Worm (Caenorhabditis elegans): ENCODE results near the gene eat-3.

The eat-3 gene

DNA sequence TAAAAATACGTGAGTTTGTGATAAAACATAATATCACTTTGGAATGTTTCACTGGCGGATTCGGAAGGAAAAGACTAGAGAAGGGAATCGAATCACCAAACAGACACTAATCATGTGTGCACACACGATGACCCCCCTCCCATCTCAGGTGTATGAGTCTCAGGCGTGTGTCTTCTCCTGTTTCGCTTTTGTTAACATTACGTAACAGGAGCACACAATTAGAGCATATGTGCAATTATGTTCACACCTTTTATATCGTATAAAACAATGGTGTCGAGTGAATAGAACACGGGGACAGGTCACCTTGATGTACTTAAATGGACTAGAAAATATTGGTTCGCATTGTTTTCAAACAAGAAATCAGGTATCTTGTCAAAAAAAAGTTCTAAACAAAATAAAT, 7.9 kb upstream of the eat-3 start:
- TF ChIP-seq tab-1 (GFP tag; IDR thresholded peaks at IDR 0.05), result no peak

DNA sequence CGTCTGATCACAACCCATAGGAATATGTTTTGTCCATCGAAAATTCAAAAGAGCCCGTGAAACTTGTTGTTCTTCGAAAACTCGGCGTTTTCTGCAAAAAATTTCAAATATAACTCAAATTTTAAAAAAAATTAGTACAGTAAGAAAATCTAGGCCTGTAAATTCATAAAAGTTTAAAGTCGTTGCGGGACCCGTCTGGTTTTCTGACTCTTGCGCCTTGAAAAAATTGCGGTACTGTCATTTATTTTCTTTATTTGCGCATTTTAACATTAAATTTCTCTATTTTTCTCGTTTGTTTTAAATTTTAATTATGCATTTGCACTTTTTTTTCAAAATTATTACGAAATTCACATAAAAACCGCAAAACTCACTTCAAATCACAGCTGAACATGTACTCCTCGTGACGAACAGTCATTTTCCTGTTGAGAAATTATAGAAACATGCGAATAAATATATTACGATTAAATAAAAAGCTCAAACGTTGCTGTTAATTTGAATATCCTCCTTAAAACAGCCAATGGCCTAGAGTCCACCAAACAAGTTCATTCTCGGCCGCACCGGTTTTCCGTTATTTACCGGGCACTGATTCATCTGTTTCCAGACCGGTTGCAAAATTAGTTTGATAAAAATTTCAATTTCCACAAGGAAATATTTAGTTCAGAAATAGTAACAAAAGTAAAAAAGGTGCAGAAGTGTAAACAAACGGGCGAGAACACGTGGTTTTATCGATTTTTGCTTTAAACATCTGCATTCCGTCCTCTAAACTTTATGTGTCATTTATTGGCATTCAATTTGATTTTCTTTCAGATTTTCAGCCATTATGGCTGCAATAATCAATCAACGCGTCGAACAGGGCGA, 5.4 kb upstream of the eat-3 start, which contains the start of the genes csa-1 and wdfy-2:
TSS of gene csa-1 (minus strand) at position 669 of the 858 bp plus-strand sequence.
TSS of gene wdfy-2 (plus strand) at position 808 of the 858 bp plus-strand sequence.
- TF ChIP-seq tab-1 (GFP tag; IDR thresholded peaks at IDR 0.05) (no peak), flt-1 (GFP tag; IDR thresholded peaks at IDR 0.05) (no peak), cog-1 (tag; optimal IDR thresholded peaks at IDR 0.05) (no peak), T22C8.4 (GFP tag; IDR thresholded peaks at IDR 0.05) (no peak), ref-1 (GFP tag; conservative IDR thresholded peaks at IDR 0.05) (no peak), ztf-23 (GFP tag; IDR thresholded peaks at IDR 0.05) (no peak), klf-2 (GFP tag; conservative IDR thresholded peaks at IDR 0.05) (no peak), med-1 (GFP tag; optimal IDR thresholded peaks at IDR 0.05; ENCODE audit: insufficient read depth) (no peak), ztf-29 (GFP tag; IDR thresholded peaks at IDR 0.05) (no peak)

ce11 chrII:9322870-9323349, 1.8 kb upstream of the eat-3 start, which contains the start of gene rab-39:
Gene rab-39, minus strand, starts transcription at chrII:9322920.
- TF ChIP-seq T22C8.4 (GFP tag; IDR thresholded peaks at IDR 0.05) (no peak), klf-2 (GFP tag; conservative IDR thresholded peaks at IDR 0.05) (no peak), ztf-29 (GFP tag; IDR thresholded peaks at IDR 0.05) (no peak), med-1 (GFP tag; optimal IDR thresholded peaks at IDR 0.05; ENCODE audit: insufficient read depth) (no peak), ztf-23 (GFP tag; IDR thresholded peaks at IDR 0.05) (no peak), tab-1 (GFP tag; IDR thresholded peaks at IDR 0.05) (no peak), ref-1 (GFP tag; conservative IDR thresholded peaks at IDR 0.05) (no peak), cog-1 (tag; optimal IDR thresholded peaks at IDR 0.05) (no peak), flt-1 (GFP tag; IDR thresholded peaks at IDR 0.05) (no peak)

ce11 chrII:9323660-9324059, 1.0 kb upstream of the eat-3 start, which contains the start of gene egli-1:
Gene egli-1, plus strand, starts transcription at chrII:9323960.
- no peak for TF ChIP-seq cog-1 (tag; optimal IDR thresholded peaks at IDR 0.05)
- TF ChIP-seq ztf-23 (GFP tag; IDR thresholded peaks at IDR 0.05), result no peak
- no peak for TF ChIP-seq ztf-29 (GFP tag; IDR thresholded peaks at IDR 0.05)
- no peak for TF ChIP-seq klf-2 (GFP tag; conservative IDR thresholded peaks at IDR 0.05)
- no peak for TF ChIP-seq med-1 (GFP tag; optimal IDR thresholded peaks at IDR 0.05; ENCODE audit: insufficient read depth)
- TF ChIP-seq flt-1 (GFP tag; IDR thresholded peaks at IDR 0.05), result no peak
- no peak for TF ChIP-seq T22C8.4 (GFP tag; IDR thresholded peaks at IDR 0.05)
- TF ChIP-seq tab-1 (GFP tag; IDR thresholded peaks at IDR 0.05), result no peak
- TF ChIP-seq ref-1 (GFP tag; conservative IDR thresholded peaks at IDR 0.05), result no peak

DNA sequence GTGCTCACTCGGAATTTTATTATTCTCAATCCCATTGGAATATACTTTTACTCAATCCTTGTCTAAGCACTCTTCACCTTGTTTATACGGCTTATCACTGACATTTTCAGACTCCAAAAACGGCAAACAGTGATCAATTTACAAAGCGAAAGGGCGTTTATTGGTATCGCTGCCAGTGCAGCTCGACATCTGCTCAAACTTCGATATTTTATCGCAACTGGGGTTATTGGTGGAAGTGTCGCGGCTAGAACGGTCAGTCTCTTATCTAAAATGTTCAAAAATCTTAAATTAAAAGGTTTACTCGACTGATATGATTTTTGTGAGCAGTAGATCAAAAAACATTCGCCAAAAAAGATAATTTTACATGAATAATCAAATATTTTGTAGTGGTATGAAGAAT, 881 bp downstream of the eat-3 start:
- no peak for TF ChIP-seq ztf-23 (GFP tag; IDR thresholded peaks at IDR 0.05)
- no peak for TF ChIP-seq ref-1 (GFP tag; conservative IDR thresholded peaks at IDR 0.05)
- no peak for TF ChIP-seq cog-1 (tag; optimal IDR thresholded peaks at IDR 0.05)
- no peak for TF ChIP-seq ztf-29 (GFP tag; IDR thresholded peaks at IDR 0.05)
- no peak for TF ChIP-seq med-1 (GFP tag; optimal IDR thresholded peaks at IDR 0.05; ENCODE audit: insufficient read depth)
- TF ChIP-seq flt-1 (GFP tag; IDR thresholded peaks at IDR 0.05), result no peak
- no peak for TF ChIP-seq klf-2 (GFP tag; conservative IDR thresholded peaks at IDR 0.05)
- no peak for TF ChIP-seq tab-1 (GFP tag; IDR thresholded peaks at IDR 0.05)
- no peak for TF ChIP-seq T22C8.4 (GFP tag; IDR thresholded peaks at IDR 0.05)

DNA sequence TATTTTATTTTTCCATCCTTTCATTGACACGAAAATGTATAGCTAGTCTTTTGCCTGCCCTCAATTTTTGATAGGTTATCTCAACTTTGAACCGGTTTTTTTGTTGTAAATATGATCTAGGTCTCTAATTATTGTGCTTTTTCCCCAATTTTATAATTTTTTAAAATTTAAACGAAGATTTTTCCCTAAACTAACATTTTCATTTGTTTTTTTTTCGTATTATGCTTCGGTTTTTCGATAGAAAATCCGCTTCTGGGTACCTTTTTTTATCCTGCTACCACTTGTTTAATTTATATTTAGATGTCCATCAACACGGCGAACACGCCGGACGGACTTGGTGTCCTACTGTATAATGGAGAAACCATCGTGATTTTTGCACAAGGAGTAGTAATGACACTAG, 4.8 kb downstream of the eat-3 start, which contains the start of gene wbp-2:
TSS of gene wbp-2 (plus strand) at position 301 of the 400 bp plus-strand sequence.
- TF ChIP-seq med-1 (GFP tag; optimal IDR thresholded peaks at IDR 0.05; ENCODE audit: insufficient read depth) (no peak), ref-1 (GFP tag; conservative IDR thresholded peaks at IDR 0.05) (no peak), cog-1 (tag; optimal IDR thresholded peaks at IDR 0.05) (no peak), ztf-29 (GFP tag; IDR thresholded peaks at IDR 0.05) (no peak), flt-1 (GFP tag; IDR thresholded peaks at IDR 0.05) (no peak), tab-1 (GFP tag; IDR thresholded peaks at IDR 0.05) (no peak), ztf-23 (GFP tag; IDR thresholded peaks at IDR 0.05) (no peak), T22C8.4 (GFP tag; IDR thresholded peaks at IDR 0.05) (no peak), klf-2 (GFP tag; conservative IDR thresholded peaks at IDR 0.05) (no peak)

ce11 chrII:9331343-9331742, 6.7 kb downstream of the eat-3 start, which contains the start of gene eif-3.F:
Gene eif-3.F, plus strand, starts transcription at chrII:9331643.
- no peak for TF ChIP-seq tab-1 (GFP tag; IDR thresholded peaks at IDR 0.05)
- TF ChIP-seq cog-1 (tag; optimal IDR thresholded peaks at IDR 0.05), result no peak
- no peak for TF ChIP-seq ztf-23 (GFP tag; IDR thresholded peaks at IDR 0.05)

- TF ChIP-seq ref-1 (GFP tag; conservative IDR thresholded peaks at IDR 0.05) (no peak), flt-1 (GFP tag; IDR thresholded peaks at IDR 0.05) (no peak), ztf-23 (GFP tag; IDR thresholded peaks at IDR 0.05) (no peak), klf-2 (GFP tag; conservative IDR thresholded peaks at IDR 0.05) (no peak)
Measured at ce11 chrII:9333034-9333433, 8.4 kb downstream of the eat-3 start.

DNA sequence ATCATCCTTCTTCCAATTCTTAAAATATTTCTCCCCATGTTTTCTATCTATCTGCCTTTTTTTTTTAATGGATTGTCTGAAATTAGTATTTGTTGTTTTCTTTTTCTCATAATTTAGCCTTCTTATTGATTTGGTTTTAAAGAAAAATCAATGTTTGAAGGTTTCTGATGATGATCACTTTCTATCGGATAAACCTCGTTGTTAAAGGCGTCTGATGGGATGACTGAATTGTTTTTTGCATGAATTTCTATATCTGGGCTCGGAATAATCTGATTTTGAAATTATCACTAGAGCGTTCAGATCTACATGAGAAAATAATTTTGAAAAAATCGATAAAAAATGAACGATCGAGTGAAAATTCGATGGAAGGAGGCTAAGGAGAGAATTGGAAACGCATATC, 9.0 kb downstream of the eat-3 start, which contains the start of gene scp-1:
TSS of gene scp-1 (plus strand) at position 301 of the 400 bp plus-strand sequence.
- TF ChIP-seq flt-1 (GFP tag; IDR thresholded peaks at IDR 0.05), result no peak
- no peak for TF ChIP-seq ref-1 (GFP tag; conservative IDR thresholded peaks at IDR 0.05)
- no peak for TF ChIP-seq med-1 (GFP tag; optimal IDR thresholded peaks at IDR 0.05; ENCODE audit: insufficient read depth)
- TF ChIP-seq cog-1 (tag; optimal IDR thresholded peaks at IDR 0.05), result no peak
- TF ChIP-seq tab-1 (GFP tag; IDR thresholded peaks at IDR 0.05), result no peak
- TF ChIP-seq ztf-23 (GFP tag; IDR thresholded peaks at IDR 0.05), result no peak
- no peak for TF ChIP-seq T22C8.4 (GFP tag; IDR thresholded peaks at IDR 0.05)
- TF ChIP-seq ztf-29 (GFP tag; IDR thresholded peaks at IDR 0.05), result no peak
- no peak for TF ChIP-seq klf-2 (GFP tag; conservative IDR thresholded peaks at IDR 0.05)

- TF ChIP-seq cog-1 (tag; optimal IDR thresholded peaks at IDR 0.05) (no peak), tab-1 (GFP tag; IDR thresholded peaks at IDR 0.05) (no peak), klf-2 (GFP tag; conservative IDR thresholded peaks at IDR 0.05) (no peak), T22C8.4 (GFP tag; IDR thresholded peaks at IDR 0.05) (no peak), ztf-23 (GFP tag; IDR thresholded peaks at IDR 0.05) (no peak), med-1 (GFP tag; optimal IDR thresholded peaks at IDR 0.05; ENCODE audit: insufficient read depth) (no peak), ztf-29 (GFP tag; IDR thresholded peaks at IDR 0.05) (no peak), flt-1 (GFP tag; IDR thresholded peaks at IDR 0.05) (no peak), ref-1 (GFP tag; conservative IDR thresholded peaks at IDR 0.05) (no peak)
Measured at ce11 chrII:9336651-9337050, 12.0 kb downstream of the eat-3 start.

All from whole organism, midembryonic.